Fruit fly (Drosophila melanogaster) whole organism, embryonic: ENCODE data around the gene CG13862.

Source experiments
- Atf3 ChIP-seq: fragments of 200-800 bp; sonication (Bioruptor generic); optimal IDR thresholded peaks from 3 replicates; lab custom pipeline; 2016; ENCODE audit warnings: missing biosample characterization, missing genetic modification characterization
- CG10209 ChIP-seq: fragments of 200-800 bp; sonication (Bioruptor generic); optimal IDR thresholded peaks from 3 replicates; lab custom pipeline; 2017; ENCODE audit warnings: missing biosample characterization, mild to moderate bottlenecking, missing genetic modification characterization, missing genetic modification reagents
- CG12236 ChIP-seq: fragments of 200-800 bp; sonication (Bioruptor generic); optimal IDR thresholded peaks from 2 replicates; lab custom pipeline; 2016; ENCODE audit warnings: missing biosample characterization, missing genetic modification characterization
- CG13123 ChIP-seq: fragments of 200-800 bp; sonication (Bioruptor generic); optimal IDR thresholded peaks from 2 replicates; lab custom pipeline; 2016; ENCODE audit warnings: missing biosample characterization, missing genetic modification characterization
- CG14860 ChIP-seq: fragments of 200-800 bp; sonication (Bioruptor generic); IDR thresholded peaks from 3 replicates; pipeline ENCODE4 v1.3.6; 2022; ENCODE audit warnings: missing biosample characterization, missing genetic modification characterization; ENCODE audit not compliant: partially characterized antibody
- CG15479 ChIP-seq: fragments of 200-800 bp; sonication (Bioruptor generic); optimal IDR thresholded peaks from 3 replicates; lab custom pipeline; 2019; ENCODE audit warnings: missing biosample characterization, mild to moderate bottlenecking, missing genetic modification characterization, moderate library complexity
- CG18476 ChIP-seq: fragments of 200-800 bp; sonication (Bioruptor generic); optimal IDR thresholded peaks from 2 replicates; lab custom pipeline; 2016; ENCODE audit warnings: missing biosample characterization, mild to moderate bottlenecking, missing genetic modification characterization
- CG2120 ChIP-seq: fragments of 200-800 bp; sonication (Bioruptor generic); optimal IDR thresholded peaks from 3 replicates; lab custom pipeline; 2016; ENCODE audit warnings: missing biosample characterization, missing genetic modification characterization
- CG32767 ChIP-seq: fragments of 200-800 bp; sonication (Bioruptor generic); IDR thresholded peaks from 2 replicates; pipeline ENCODE4 v1.3.6; 2022; ENCODE audit warnings: missing biosample characterization, missing genetic modification characterization
- CG3281 ChIP-seq: fragments of 200-800 bp; sonication (Bioruptor generic); optimal IDR thresholded peaks from 3 replicates; lab custom pipeline; 2017; ENCODE audit warnings: missing biosample characterization, mild to moderate bottlenecking, missing genetic modification characterization
- CG4617 ChIP-seq: fragments of 200-800 bp; sonication (Bioruptor generic); optimal IDR thresholded peaks from 3 replicates; lab custom pipeline; 2016; ENCODE audit warnings: missing biosample characterization, missing genetic modification characterization, borderline replicate concordance
- CG5953 ChIP-seq: fragments of 200-800 bp; sonication (Bioruptor generic); IDR thresholded peaks from 2 replicates; pipeline ENCODE4 v1.3.6; 2022; ENCODE audit warnings: missing biosample characterization, missing genetic modification characterization
- CG7786 ChIP-seq: fragments of 200-800 bp; sonication (Bioruptor generic); optimal IDR thresholded peaks from 2 replicates; lab custom pipeline; 2016; ENCODE audit warnings: missing biosample characterization, missing genetic modification characterization
- Deaf1 ChIP-seq: fragments of 200-800 bp; optimal IDR thresholded peaks from 3 replicates; lab custom pipeline; 2019; ENCODE audit warnings: missing biosample characterization, mild to moderate bottlenecking, missing genetic modification characterization, moderate library complexity
- E2f2 ChIP-seq: fragments of 200-800 bp; sonication (Bioruptor generic); IDR thresholded peaks from 2 replicates; pipeline ENCODE4 v1.3.6; 2022; ENCODE audit warnings: missing biosample characterization, missing genetic modification characterization
- Hey ChIP-seq: fragments of 200-800 bp; sonication (Bioruptor generic); optimal IDR thresholded peaks from 3 replicates; lab custom pipeline; 2018; ENCODE audit warnings: missing biosample characterization, mild to moderate bottlenecking, missing genetic modification characterization
- HmgZ ChIP-seq: fragments of 200-800 bp; sonication (Bioruptor generic); optimal IDR thresholded peaks from 2 replicates; lab custom pipeline; 2018; ENCODE audit warnings: missing biosample characterization, mild to moderate bottlenecking, missing genetic modification characterization
- Lpt ChIP-seq: fragments of >200 bp; optimal IDR thresholded peaks from 2 replicates; lab custom pipeline; 2018; ENCODE audit warnings: missing biosample characterization, missing genetic modification characterization
- MBD-R2 ChIP-seq: fragments of 200-800 bp; sonication (Bioruptor generic); IDR thresholded peaks from 2 replicates; pipeline ENCODE4 v1.3.6; 2022; ENCODE audit warnings: missing biosample characterization, missing genetic modification characterization
- MESR4 ChIP-seq: fragments of 200-800 bp; sonication (Bioruptor generic); optimal IDR thresholded peaks from 2 replicates; lab custom pipeline; 2018; ENCODE audit warnings: missing biosample characterization, mild to moderate bottlenecking, missing genetic modification characterization, moderate library complexity
- Scr ChIP-seq: fragments of 200-800 bp; sonication (Bioruptor generic); IDR thresholded peaks from 2 replicates; pipeline ENCODE4 v1.3.6; 2022; ENCODE audit warnings: missing biosample characterization, missing genetic modification characterization; ENCODE audit not compliant: partially characterized antibody
- Sin3A ChIP-seq: fragments of >200 bp; optimal IDR thresholded peaks from 2 replicates; lab custom pipeline; 2018
- Six4 ChIP-seq: fragments of 200-800 bp; sonication (Bioruptor generic); optimal IDR thresholded peaks from 2 replicates; lab custom pipeline; 2016; ENCODE audit warnings: missing biosample characterization, missing genetic modification characterization
- Taf1 ChIP-seq: fragments of 200-800 bp; sonication (Bioruptor generic); IDR thresholded peaks from 2 replicates; pipeline ENCODE4 v1.3.6; 2022; ENCODE audit warnings: missing biosample characterization, missing genetic modification characterization
- YL-1 ChIP-seq: fragments of 200-800 bp; sonication (Bioruptor generic); optimal IDR thresholded peaks from 3 replicates; lab custom pipeline; 2017; ENCODE audit warnings: missing biosample characterization, mild to moderate bottlenecking, missing genetic modification characterization
- ab ChIP-seq: fragments of 200-800 bp; sonication (Bioruptor generic); optimal IDR thresholded peaks from 2 replicates; lab custom pipeline; 2016; ENCODE audit warnings: missing biosample characterization, missing genetic modification characterization
- ase ChIP-seq: fragments of 200-800 bp; sonication (Bioruptor generic); IDR thresholded peaks from 3 replicates; pipeline ENCODE4 v1.3.6; 2022; ENCODE audit warnings: missing biosample characterization, missing genetic modification characterization
- bsh ChIP-seq, 2 experiments: fragments of 200-800 bp; sonication (Bioruptor generic); optimal IDR thresholded peaks; 2 replicates each; lab custom pipeline; 2017 to 2018; ENCODE audit warnings: mild to moderate bottlenecking in 2 of 2, missing biosample characterization in 2 of 2, missing genetic modification characterization in 2 of 2, moderate library complexity in 1 of 2
- chinmo ChIP-seq: fragments of 200-800 bp; sonication (Bioruptor generic); IDR thresholded peaks from 4 replicates; pipeline ENCODE4 v1.3.6; 2022; ENCODE audit warnings: missing biosample characterization, missing genetic modification characterization; ENCODE audit not compliant: partially characterized antibody
- croc ChIP-seq: fragments of 200-800 bp; sonication (Bioruptor generic); conservative IDR thresholded peaks from 3 replicates; pipeline ENCODE4 v1.3.6; 2022; ENCODE audit warnings: missing biosample characterization, missing genetic modification characterization
- dimm ChIP-seq: fragments of 200-800 bp; sonication (Bioruptor generic); IDR thresholded peaks from 2 replicates; pipeline ENCODE4 v1.3.6; 2022; ENCODE audit warnings: missing biosample characterization, missing genetic modification characterization
- fd96Cb ChIP-seq: fragments of 200-800 bp; sonication (Bioruptor generic); optimal IDR thresholded peaks from 2 replicates; lab custom pipeline; 2018; ENCODE audit warnings: missing biosample characterization, mild to moderate bottlenecking, missing genetic modification characterization, moderate library complexity
- ftz-f1 ChIP-seq: fragments of 200-800 bp; sonication (Bioruptor generic); optimal IDR thresholded peaks from 2 replicates; lab custom pipeline; 2016; ENCODE audit warnings: missing biosample characterization, missing genetic modification characterization
- inv ChIP-seq: fragments of 200-800 bp; sonication (Bioruptor generic); IDR thresholded peaks from 2 replicates; pipeline ENCODE4 v1.3.6; 2022; ENCODE audit warnings: missing biosample characterization, missing genetic modification characterization; ENCODE audit not compliant: partially characterized antibody
- lab ChIP-seq: fragments of 200-800 bp; sonication (Bioruptor generic); optimal IDR thresholded peaks from 3 replicates; lab custom pipeline; 2017; ENCODE audit warnings: missing biosample characterization, missing genetic modification characterization, mild to moderate bottlenecking, moderate library complexity, missing genetic modification reagents
- nom ChIP-seq: fragments of 200-800 bp; sonication (Bioruptor generic); optimal IDR thresholded peaks from 2 replicates; lab custom pipeline; 2017; ENCODE audit warnings: missing biosample characterization, missing genetic modification characterization, mild to moderate bottlenecking, moderate library complexity, missing genetic modification reagents
- onecut ChIP-seq: fragments of 200-800 bp; sonication (Bioruptor generic); IDR thresholded peaks from 2 replicates; pipeline ENCODE4 v1.3.6; 2022; ENCODE audit warnings: missing biosample characterization, missing genetic modification characterization
- p53 ChIP-seq: fragments of 200-800 bp; sonication (Bioruptor generic); optimal IDR thresholded peaks from 2 replicates; lab custom pipeline; 2016; ENCODE audit warnings: missing biosample characterization, missing genetic modification characterization
- pita ChIP-seq: fragments of 200-800 bp; sonication (Bioruptor generic); optimal IDR thresholded peaks from 2 replicates; lab custom pipeline; 2017; ENCODE audit warnings: missing biosample characterization, mild to moderate bottlenecking, missing genetic modification characterization
- pnt ChIP-seq: fragments of 200-800 bp; sonication (Bioruptor generic); optimal IDR thresholded peaks from 3 replicates; lab custom pipeline; 2016; ENCODE audit warnings: missing biosample characterization, missing genetic modification characterization
- prd ChIP-seq, 3 experiments: fragments of >200 bp in 2 of 3; fragments of 200-800 bp in 1 of 3; sonication (Bioruptor generic) in 1 of 3; optimal IDR thresholded peaks in 2 of 3; IDR thresholded peaks in 1 of 3; 2 replicates in 2 of 3; 3 replicates in 1 of 3; pipeline versions ENCODE4 v1.3.6 to Lab custom; 2017 to 2022; ENCODE audit warnings: missing biosample characterization in 1 of 3, missing genetic modification characterization in 1 of 3
- pzg ChIP-seq: fragments of 200-800 bp; sonication (Bioruptor generic); optimal IDR thresholded peaks from 3 replicates; lab custom pipeline; 2018; ENCODE audit warnings: missing biosample characterization, mild to moderate bottlenecking, missing genetic modification characterization, moderate library complexity
- salm ChIP-seq: fragments of 200-800 bp; sonication (Bioruptor generic); optimal IDR thresholded peaks from 2 replicates; lab custom pipeline; 2018; ENCODE audit warnings: missing biosample characterization, mild to moderate bottlenecking, missing genetic modification characterization
- sens-2 ChIP-seq: fragments of 200-800 bp; sonication (Bioruptor generic); IDR thresholded peaks from 2 replicates; pipeline ENCODE4 v1.3.6; 2022; ENCODE audit warnings: missing biosample characterization, missing genetic modification characterization
- sim ChIP-seq: fragments of 200-800 bp; sonication (Bioruptor generic); IDR thresholded peaks from 2 replicates; pipeline ENCODE4 v1.3.6; 2022; ENCODE audit warnings: missing biosample characterization, missing genetic modification characterization
- sima ChIP-seq: fragments of 200-800 bp; sonication (Bioruptor generic); optimal IDR thresholded peaks from 2 replicates; lab custom pipeline; 2016; ENCODE audit warnings: missing biosample characterization, missing genetic modification characterization
- sqz ChIP-seq: fragments of 200-800 bp; sonication (Bioruptor generic); optimal IDR thresholded peaks from 3 replicates; lab custom pipeline; 2018; ENCODE audit warnings: missing biosample characterization, mild to moderate bottlenecking, missing genetic modification characterization
- zfh1 ChIP-seq: fragments of 200-800 bp; sonication (Bioruptor generic); IDR thresholded peaks from 3 replicates; pipeline ENCODE4 v1.3.6; 2022; ENCODE audit warnings: missing biosample characterization, missing genetic modification characterization

Gene CG13862

DNA sequence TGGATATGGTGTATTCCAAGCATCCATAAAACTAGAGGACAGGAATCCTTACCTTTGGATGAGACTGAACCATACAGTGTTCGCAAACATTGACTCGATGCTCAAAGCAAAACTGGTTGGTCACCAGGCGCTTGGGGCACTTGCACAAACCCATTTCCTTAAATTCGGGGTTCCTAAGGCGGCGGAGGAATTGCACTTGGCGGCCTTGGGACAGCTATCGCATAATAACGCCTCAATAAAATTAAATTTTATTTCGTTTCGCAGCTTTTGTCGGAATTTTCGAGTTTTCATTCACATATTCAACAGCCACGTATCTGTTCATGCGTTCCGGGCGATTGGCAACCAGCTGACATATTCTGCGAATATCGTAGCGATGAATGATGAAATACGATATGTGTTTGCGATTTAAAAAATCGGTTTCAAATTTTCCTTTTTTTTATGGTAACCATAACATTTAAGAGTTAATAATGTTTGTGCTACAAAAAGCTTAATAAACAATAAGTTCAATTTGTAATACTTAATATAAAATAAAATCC lies 33.9 kb downstream of the CG13862 start, which contains the start of gene CG5382 (continued):
- TF ChIP-seq CG10209 (GFP tag; lab: Kevin White, UChicago) (no peak), prd (optimal IDR thresholded peaks at IDR 0.05; lab: Kevin White, UChicago) (no peak), prd (GFP tag; IDR thresholded peaks at IDR 0.05; lab: Robert Waterston, UW) (no peak), CG14860 (GFP tag; lab: Robert Waterston, UW) (no peak), p53 (GFP tag; lab: Kevin White, UChicago) (no peak), CG2120 (GFP tag; lab: Kevin White, UChicago) (no peak), CG18476 (no peak), CG4617 (peak; percentile 74), chinmo (GFP tag; lab: Robert Waterston, UW) (no peak), Scr (peak; percentile 22; the same call in 1 of the 2 replicates), inv (no peak), onecut (GFP tag; lab: Robert Waterston, UW) (no peak), MESR4 (GFP tag; lab: Kevin White, UChicago) (peak; percentile 71), Taf1 (GFP tag; lab: Robert Waterston, UW) (no peak), MBD-R2 (GFP tag; lab: Robert Waterston, UW) (peak; percentile 67), sens-2 (GFP tag; lab: Robert Waterston, UW) (no peak), E2f2 (GFP tag; lab: Robert Waterston, UW) (peak; percentile 69), CG12236 (GFP tag; lab: Kevin White, UChicago) (no peak), zfh1 (GFP tag; lab: Robert Waterston, UW) (no peak), ab (GFP tag; lab: Kevin White, UChicago) (no peak), Sin3A (lab: Kevin White, UChicago) (no peak), CG3281 (GFP tag; lab: Kevin White, UChicago) (no peak), sim (GFP tag; lab: Robert Waterston, UW) (no peak), dimm (GFP tag; lab: Robert Waterston, UW) (no peak), CG32767 (GFP tag; lab: Robert Waterston, UW) (no peak)

DNA sequence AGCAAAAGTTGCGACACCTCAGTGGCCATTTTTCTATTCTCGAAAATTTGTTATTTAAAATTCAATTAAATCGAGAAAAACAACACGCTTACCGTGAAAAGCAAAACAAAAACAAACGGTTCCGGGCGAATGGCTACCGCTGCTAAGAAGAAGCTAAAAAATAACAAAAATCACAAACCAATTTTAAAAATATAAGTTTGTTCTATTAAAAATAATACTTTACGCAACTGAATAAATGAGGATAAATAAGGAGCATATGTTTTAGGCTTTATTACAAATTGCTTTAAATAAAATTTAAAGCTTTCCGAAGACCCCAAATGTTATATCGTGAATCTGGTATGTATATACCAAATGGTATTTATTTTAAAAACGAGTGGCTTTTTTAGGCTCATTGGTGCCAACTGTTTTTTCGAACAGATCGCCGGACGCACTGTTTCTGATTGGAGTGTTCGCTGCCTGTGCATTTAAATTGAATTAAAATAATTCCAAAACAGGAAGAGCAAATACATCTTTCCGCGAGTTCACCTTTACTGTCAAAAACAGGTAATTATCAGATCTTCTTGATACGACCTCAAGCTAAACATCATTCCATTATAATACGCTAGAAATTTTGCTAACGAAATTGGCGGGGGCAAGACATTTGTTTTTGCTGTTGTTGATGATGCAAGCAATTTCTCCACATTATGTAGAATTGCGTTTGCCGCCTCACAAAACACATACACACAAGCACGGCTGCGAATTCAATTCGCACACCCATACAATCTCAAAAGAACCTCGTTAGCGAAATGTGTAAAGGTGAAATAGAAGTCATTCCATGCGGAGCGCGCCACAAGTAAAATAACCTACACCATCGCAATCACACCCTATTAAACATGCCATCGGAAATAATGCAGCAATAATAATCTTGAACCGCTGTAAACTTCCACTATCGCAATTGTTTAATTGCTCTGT lies 35.6 kb downstream of the CG13862 start, which contains the start of the genes Polr3F and PyK:
Gene Polr3F, minus strand, starts transcription at position 248 of the 951 bp plus-strand sequence.
Gene PyK, plus strand, starts transcription at position 411 of the 951 bp plus-strand sequence.
- TF ChIP-seq pzg (peak; percentile 60), ase (GFP tag; lab: Robert Waterston, UW) (no peak), E2f2 (GFP tag; lab: Robert Waterston, UW) (peak; percentile 71), pita (GFP tag; lab: Kevin White, UChicago) (no peak), lab (GFP tag; lab: Kevin White, UChicago) (peak; percentile 43), Deaf1 (peak; percentile 2), YL-1 (peak; percentile 51), pnt (GFP tag; lab: Kevin White, UChicago) (no peak), nom (no peak), CG7786 (no peak), Hey (no peak), sens-2 (GFP tag; lab: Robert Waterston, UW) (no peak), ftz-f1 (GFP tag; lab: Kevin White, UChicago) (no peak), bsh (GFP tag; optimal IDR thresholded peaks at IDR 0.05; lab: Kevin White, UChicago) (peak in 1 of 2 experiments; percentile 46), Six4 (GFP tag; lab: Kevin White, UChicago) (no peak), CG13123 (GFP tag; lab: Kevin White, UChicago) (no peak), salm (tag; lab: Kevin White, UChicago) (no peak), croc (no peak), sqz (GFP tag; lab: Kevin White, UChicago) (peak; percentile 33), Lpt (no peak), sima (GFP tag; lab: Kevin White, UChicago) (no peak), Atf3 (GFP tag; lab: Kevin White, UChicago) (no peak), CG15479 (GFP tag; lab: Kevin White, UChicago) (no peak), fd96Cb (tag; lab: Kevin White, UChicago) (no peak), HmgZ (tag; lab: Kevin White, UChicago) (no peak), CG5953 (GFP tag; lab: Robert Waterston, UW) (no peak)
